Fruit fly (Drosophila melanogaster) whole organism, embryonic: ENCODE results near the gene Kaz1-ORFB.
A peak's percentile ranks its signal among the peaks of the same experiment; 100 is the strongest.

ENCODE experiments used
- CG1233 ChIP-seq: fragments of 200-800 bp; sonication (Bioruptor generic); optimal IDR thresholded peaks from 4 replicates; lab custom pipeline; 2018; ENCODE audit warnings: missing biosample characterization, mild to moderate bottlenecking, missing genetic modification characterization
- CG13894 ChIP-seq: fragments of 200-800 bp; sonication (Bioruptor generic); optimal IDR thresholded peaks from 3 replicates; lab custom pipeline; 2018; ENCODE audit warnings: missing biosample characterization, mild to moderate bottlenecking, missing genetic modification characterization, moderate library complexity
- CG2199 ChIP-seq: fragments of 200-800 bp; sonication (Bioruptor generic); IDR thresholded peaks from 3 replicates; pipeline ENCODE4 v1.3.6; 2022; ENCODE audit warnings: missing biosample characterization, missing genetic modification characterization
- CG30431 ChIP-seq: fragments of 200-800 bp; sonication (Bioruptor generic); optimal IDR thresholded peaks from 2 replicates; lab custom pipeline; 2017; ENCODE audit warnings: missing biosample characterization, missing genetic modification characterization
- CG32772 ChIP-seq: fragments of 200-800 bp; sonication (Bioruptor generic); IDR thresholded peaks from 2 replicates; pipeline ENCODE4 v1.3.6; 2022; ENCODE audit warnings: missing biosample characterization, missing genetic modification characterization
- CG6175 ChIP-seq: fragments of 200-800 bp; sonication (Bioruptor generic); IDR thresholded peaks from 3 replicates; pipeline ENCODE4 v1.3.6; 2022; ENCODE audit warnings: missing biosample characterization, missing genetic modification characterization
- CG6791 ChIP-seq: fragments of 200-800 bp; sonication (Bioruptor generic); IDR thresholded peaks from 3 replicates; pipeline ENCODE4 v1.3.6; 2022; ENCODE audit warnings: missing biosample characterization, missing genetic modification characterization; ENCODE audit not compliant: partially characterized antibody
- CG9609 ChIP-seq: fragments of 200-800 bp; sonication (Bioruptor generic); optimal IDR thresholded peaks from 3 replicates; lab custom pipeline; 2016; ENCODE audit warnings: missing biosample characterization, missing genetic modification characterization
- Deaf1 ChIP-seq: fragments of 200-800 bp; optimal IDR thresholded peaks from 3 replicates; lab custom pipeline; 2019; ENCODE audit warnings: missing biosample characterization, mild to moderate bottlenecking, missing genetic modification characterization, moderate library complexity
- Dll ChIP-seq: fragments of 200-800 bp; sonication (Bioruptor generic); IDR thresholded peaks from 4 replicates; pipeline ENCODE4 v1.3.6; 2022; ENCODE audit warnings: missing biosample characterization, missing genetic modification characterization; ENCODE audit not compliant: partially characterized antibody
- Drgx ChIP-seq: fragments of 200-800 bp; sonication (Bioruptor generic); IDR thresholded peaks from 2 replicates; pipeline ENCODE4 v1.3.6; 2022; ENCODE audit warnings: missing biosample characterization, missing genetic modification characterization
- Lpt ChIP-seq: fragments of >200 bp; optimal IDR thresholded peaks from 2 replicates; lab custom pipeline; 2018; ENCODE audit warnings: missing biosample characterization, missing genetic modification characterization
- Ptx1 ChIP-seq: fragments of 200-800 bp; sonication (Bioruptor generic); IDR thresholded peaks from 2 replicates; pipeline ENCODE4 v1.3.6; 2022; ENCODE audit warnings: missing biosample characterization, missing genetic modification characterization
- Sin3A ChIP-seq: fragments of >200 bp; optimal IDR thresholded peaks from 2 replicates; lab custom pipeline; 2018
- Trl ChIP-seq, 3 experiments: fragments of >200 bp in 2 of 3; fragments of 200-800 bp in 1 of 3; sonication (Bioruptor generic) in 1 of 3; optimal IDR thresholded peaks; 2 replicates in 1 of 3; 3 replicates in 2 of 3; lab custom pipeline; 2016 to 2017; ENCODE audit warnings: missing biosample characterization in 1 of 3, missing genetic modification characterization in 1 of 3
- ewg ChIP-seq: fragments of 200-800 bp; sonication (Bioruptor generic); optimal IDR thresholded peaks from 3 replicates; lab custom pipeline; 2017; ENCODE audit warnings: mild to moderate bottlenecking, missing biosample characterization, missing genetic modification reagents, missing genetic modification characterization
- fru ChIP-seq: fragments of >200 bp; optimal IDR thresholded peaks from 2 replicates; lab custom pipeline; 2017
- gfzf ChIP-seq: fragments of 200-800 bp; sonication (Bioruptor generic); optimal IDR thresholded peaks from 2 replicates; lab custom pipeline; 2016; ENCODE audit warnings: missing biosample characterization, mild to moderate bottlenecking, missing genetic modification characterization, moderate library complexity
- gsb ChIP-seq: fragments of 200-800 bp; sonication (Bioruptor generic); IDR thresholded peaks from 2 replicates; pipeline ENCODE4 v1.3.6; 2022; ENCODE audit warnings: missing biosample characterization, missing genetic modification characterization
- nerfin-1 ChIP-seq: fragments of 200-800 bp; sonication (Bioruptor generic); optimal IDR thresholded peaks from 3 replicates; lab custom pipeline; 2019; ENCODE audit warnings: missing biosample characterization, mild to moderate bottlenecking, missing genetic modification characterization, moderate library complexity
- sens ChIP-seq: fragments of 200-800 bp; sonication (Bioruptor generic); peaks from one replicate; lab custom pipeline; 2016; ENCODE audit warnings: missing biosample characterization, missing genetic modification characterization
- sqz ChIP-seq: fragments of 200-800 bp; sonication (Bioruptor generic); optimal IDR thresholded peaks from 3 replicates; lab custom pipeline; 2018; ENCODE audit warnings: missing biosample characterization, mild to moderate bottlenecking, missing genetic modification characterization
- vvl ChIP-seq: fragments of 200-800 bp; sonication (Bioruptor generic); IDR thresholded peaks from 2 replicates; pipeline ENCODE4 v1.3.6; 2022; ENCODE audit warnings: missing biosample characterization, missing genetic modification characterization
- z ChIP-seq: fragments of 200-800 bp; sonication (Bioruptor generic); IDR thresholded peaks from 3 replicates; pipeline ENCODE4 v1.3.6; 2022; ENCODE audit warnings: missing biosample characterization, missing genetic modification characterization
- zen2 ChIP-seq: fragments of 200-800 bp; sonication (Bioruptor generic); IDR thresholded peaks from 3 replicates; pipeline ENCODE4 v1.3.6; 2022; ENCODE audit warnings: missing biosample characterization, missing genetic modification characterization; ENCODE audit not compliant: partially characterized antibody

The Kaz1-ORFB gene

dm6 chr3L:264378-265151 lies 48.1 kb downstream of the Kaz1-ORFB start, which contains the start of the genes Tudor-SN and mRpL17 (continued):
- no peak for TF ChIP-seq gfzf (GFP tag; lab: Kevin White, UChicago)
- TF ChIP-seq, all 482 proteins: peak for 202

- peak; percentile 33; the same call in 1 of the 2 replicates for TF ChIP-seq vvl (GFP tag; lab: Robert Waterston, UW)
- TF ChIP-seq Sin3A: no peak
- TF ChIP-seq CG6791 (GFP tag; lab: Robert Waterston, UW): peak; percentile 13; the same call in 1 of the 3 replicates
- TF ChIP-seq, all 482 proteins: peak for 2
Observed at dm6 chr3L:265808-266207, 49.4 kb downstream of the Kaz1-ORFB start, which contains the start of gene CG34263. Gene CG34263, minus strand, starts transcription at chr3L:265908.

dm6 chr3L:267083-267482 lies 50.7 kb downstream of the Kaz1-ORFB start, which contains the start of gene miple1:
Gene miple1, plus strand, starts transcription at chr3L:267299.
- TF ChIP-seq Deaf1 (tag; lab: Kevin White, UChicago) (peak; percentile 85), zen2 (GFP tag; lab: Robert Waterston, UW) (no peak), sens (peak; percentile 61), CG32772 (GFP tag; lab: Robert Waterston, UW) (no peak), Lpt (GFP tag; lab: Kevin White, UChicago) (no peak), Dll (no peak), CG9609 (GFP tag; lab: Kevin White, UChicago) (no peak), CG1233 (GFP tag; lab: Kevin White, UChicago) (no peak), CG13894 (tag; lab: Kevin White, UChicago) (peak; percentile 29), gsb (GFP tag; lab: Robert Waterston, UW) (no peak), Drgx (GFP tag; lab: Robert Waterston, UW) (no peak), sqz (no peak), CG30431 (GFP tag; lab: Kevin White, UChicago) (no peak)

dm6 chr3L:267618-268017 lies 51.2 kb downstream of the Kaz1-ORFB start:
- TF ChIP-seq fru (lab: Kevin White, UChicago) (no peak), z (GFP tag; lab: Robert Waterston, UW) (peak; percentile 65; the same call in 1 of the 3 replicates), nerfin-1 (tag; lab: Kevin White, UChicago) (peak; percentile 7), Trl (optimal IDR thresholded peaks at IDR 0.05; lab: Kevin White, UChicago) (peak in 1 of 2 experiments; percentile 44), Trl (GFP tag; optimal IDR thresholded peaks at IDR 0.05; lab: Kevin White, UChicago) (no peak), ewg (GFP tag; lab: Kevin White, UChicago) (peak; percentile 37), CG6175 (GFP tag; lab: Robert Waterston, UW) (no peak), Ptx1 (no peak), CG2199 (GFP tag; lab: Robert Waterston, UW) (0 out of 3 replicates have a peak, but pooled peaks have one; percentile 26)
